Worm (Caenorhabditis elegans) whole organism, mixed stage, embryonic: ENCODE results near the gene str-92.

ENCODE experiments used
- snpc-4 ChIP-seq: fragments of 150-350 bp; optimal IDR thresholded peaks from 2 replicates; lab custom pipeline; 2014; ENCODE audit warnings: missing biosample characterization, missing genetic modification characterization
- ztf-11 ChIP-seq: fragments of 150-350 bp; optimal IDR thresholded peaks from 2 replicates; lab custom pipeline; 2014; ENCODE audit warnings: missing biosample characterization, missing genetic modification characterization

DNA sequence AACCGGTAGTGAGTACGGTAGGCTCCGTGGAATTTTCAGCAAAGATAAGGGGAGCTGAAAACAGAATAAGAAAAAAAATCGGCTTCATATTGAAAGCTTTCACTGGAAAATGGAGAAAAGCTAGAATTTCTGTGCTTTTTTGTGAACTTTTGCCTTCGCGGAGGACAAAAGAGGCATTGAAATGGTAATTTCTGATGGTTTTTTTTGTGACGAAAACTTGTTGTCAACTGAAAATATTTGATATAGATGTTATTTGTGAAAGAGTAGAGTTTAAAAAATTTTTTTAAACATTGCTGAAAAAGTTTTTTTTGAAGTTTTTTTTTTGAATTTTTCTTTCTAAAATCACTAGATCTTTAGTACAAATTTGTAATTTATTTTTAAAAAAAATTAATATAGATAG is 10.4 kb upstream of the str-92 start, which contains the start of gene F59A1.18:
- no peak for TF ChIP-seq snpc-4 (tag; lab: Kevin White, UChicago)
- TF ChIP-seq ztf-11 (tag; lab: Kevin White, UChicago), result no peak
